Worm (Caenorhabditis elegans): Measurements from ENCODE around the gene ptrg-1.

The ptrg-1 gene

DNA sequence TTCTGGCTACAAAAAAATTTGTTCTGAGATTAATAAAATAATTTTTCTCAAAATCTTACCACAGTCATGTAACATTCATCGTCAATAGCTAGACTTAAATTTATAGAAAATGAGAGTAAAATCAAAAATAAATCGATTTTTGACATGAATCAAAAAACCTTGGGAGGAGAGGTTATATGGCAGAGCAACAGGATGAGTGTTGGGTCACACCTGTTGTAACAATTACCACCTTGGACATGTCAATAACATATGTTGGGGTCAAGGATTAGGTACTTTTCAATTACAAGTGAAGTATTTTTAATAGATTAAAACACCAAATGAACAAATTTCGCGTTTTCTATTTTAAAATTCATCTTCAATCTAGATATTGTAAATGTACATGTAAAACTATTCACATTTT, 47.4 kb upstream of the ptrg-1 start, which contains the start of gene lipl-7:
TSS of gene lipl-7 (minus strand) at position 165 of the 400 bp plus-strand sequence.
- TF ChIP-seq D1046.2 (GFP tag; IDR thresholded peaks at IDR 0.05) (no peak), mxl-3 (GFP tag; optimal IDR thresholded peaks at IDR 0.05) (no peak), jun-1 (tag; optimal IDR thresholded peaks at IDR 0.05) (no peak), madf-5 (GFP tag; IDR thresholded peaks at IDR 0.05) (no peak), zfp-2 (tag; optimal IDR thresholded peaks at IDR 0.05) (no peak), saeg-2 (GFP tag; IDR thresholded peaks at IDR 0.05) (no peak), daf-16 (GFP tag; optimal IDR thresholded peaks at IDR 0.05) (no peak), daf-16 (tag; optimal IDR thresholded peaks at IDR 0.05) (no peak), lir-3 (tag; optimal IDR thresholded peaks at IDR 0.05) (no peak), spr-3 (GFP tag; optimal IDR thresholded peaks at IDR 0.05) (no peak), dmd-6 (GFP tag; IDR thresholded peaks at IDR 0.05) (no peak), set-16 (GFP tag; IDR thresholded peaks at IDR 0.05) (no peak), nhr-102 (tag; optimal IDR thresholded peaks at IDR 0.05) (no peak), F37D6.2 (tag; optimal IDR thresholded peaks at IDR 0.05) (no peak), fos-1 (tag; optimal IDR thresholded peaks at IDR 0.05) (no peak)

DNA sequence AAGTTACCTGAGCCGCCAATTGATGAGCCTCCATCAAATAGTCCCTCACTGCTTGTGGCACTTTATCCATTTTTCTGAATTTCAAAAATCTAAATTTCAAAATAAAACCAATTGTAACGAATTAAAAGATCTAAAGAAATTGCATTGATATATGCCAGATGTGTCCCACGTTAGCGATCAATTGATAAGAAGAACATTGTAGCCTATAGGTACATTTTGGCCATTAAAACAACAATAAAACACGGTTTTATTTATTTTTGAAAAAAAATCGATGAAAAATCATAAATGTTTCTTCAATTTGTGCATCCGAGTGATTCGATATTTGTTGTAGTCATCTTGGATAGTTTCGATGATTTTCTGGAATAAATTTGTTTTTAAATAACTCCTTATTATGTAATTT, 44.8 kb upstream of the ptrg-1 start, which contains the start of gene ech-8:
TSS of gene ech-8 (minus strand) at position 132 of the 400 bp plus-strand sequence.
- TF ChIP-seq lin-38 (GFP tag; IDR thresholded peaks at IDR 0.05) = no peak
- no peak for TF ChIP-seq daf-16 (GFP tag; optimal IDR thresholded peaks at IDR 0.05)
- TF ChIP-seq daf-16 (tag; optimal IDR thresholded peaks at IDR 0.05) = peak; percentile 79
- TF ChIP-seq nhr-28 (tag; optimal IDR thresholded peaks at IDR 0.05) = peak; percentile 84
- TF ChIP-seq nhr-77 (tag; optimal IDR thresholded peaks at IDR 0.05) = peak; percentile 32
- TF ChIP-seq php-3 (GFP tag; IDR thresholded peaks at IDR 0.05) = peak; percentile 88
- TF ChIP-seq dve-1 (tag; optimal IDR thresholded peaks at IDR 0.05; ENCODE audit: insufficient read depth) = peak; percentile 52
- TF ChIP-seq nhr-6 (tag; optimal IDR thresholded peaks at IDR 0.05) = no peak
- TF ChIP-seq tra-1 (GFP tag; IDR thresholded peaks at IDR 0.05) = no peak

DNA sequence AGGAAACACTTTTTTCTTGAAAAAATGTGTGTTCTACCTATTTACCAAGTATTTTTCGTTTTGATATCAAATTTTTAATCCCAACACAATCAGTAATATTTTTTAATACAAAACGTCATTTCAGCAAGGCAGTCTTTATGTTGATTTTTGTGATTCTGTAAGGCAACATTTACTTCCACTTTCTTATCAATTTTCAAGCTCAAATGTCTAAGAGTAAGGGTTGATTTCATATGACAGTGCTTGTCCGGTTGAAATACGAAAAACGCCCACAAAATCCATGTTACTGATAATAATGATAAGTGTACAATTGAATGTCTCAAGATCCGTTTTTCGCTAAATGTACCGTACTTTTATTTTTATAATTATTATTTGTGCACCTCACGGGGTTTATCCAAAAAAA, 41.9 kb upstream of the ptrg-1 start:
- TF ChIP-seq ztf-11 (tag; optimal IDR thresholded peaks at IDR 0.05) (no peak), T20F7.1 (GFP tag; optimal IDR thresholded peaks at IDR 0.05) (no peak), zip-2 (tag; optimal IDR thresholded peaks at IDR 0.05) (no peak), hlh-11 (tag; optimal IDR thresholded peaks at IDR 0.05) (peak; percentile 52), zip-11 (GFP tag; IDR thresholded peaks at IDR 0.05) (no peak), ZK546.5 (tag; optimal IDR thresholded peaks at IDR 0.05) (no peak), nhr-48 (tag; optimal IDR thresholded peaks at IDR 0.05) (no peak), nhr-237 (tag; optimal IDR thresholded peaks at IDR 0.05) (no peak), madf-9 (GFP tag; conservative IDR thresholded peaks at IDR 0.05) (no peak), Y105C5A.15 (GFP tag; IDR thresholded peaks at IDR 0.05) (no peak), aly-2 (tag; optimal IDR thresholded peaks at IDR 0.05) (no peak), daf-16 (GFP tag; optimal IDR thresholded peaks at IDR 0.05) (no peak), daf-16 (tag; optimal IDR thresholded peaks at IDR 0.05) (peak; percentile 60), ceh-20 (GFP tag; IDR thresholded peaks at IDR 0.05) (no peak), dve-1 (tag; optimal IDR thresholded peaks at IDR 0.05; ENCODE audit: insufficient read depth) (peak; percentile 74), gei-8 (GFP tag; optimal IDR thresholded peaks at IDR 0.05) (no peak), lin-1 (GFP tag; IDR thresholded peaks at IDR 0.05) (0 out of 2 replicates have a peak, but pooled peaks have one; percentile 30), dmd-8 (GFP tag; IDR thresholded peaks at IDR 0.05) (no peak), dpl-1 (GFP tag; optimal IDR thresholded peaks at IDR 0.05) (no peak), cey-2 (tag; optimal IDR thresholded peaks at IDR 0.05; ENCODE audit: borderline replicate concordance, insufficient read depth) (no peak), dmd-6 (GFP tag; IDR thresholded peaks at IDR 0.05) (peak; percentile 71), nhr-77 (tag; optimal IDR thresholded peaks at IDR 0.05) (peak; percentile 52), F10B5.3 (tag; optimal IDR thresholded peaks at IDR 0.05) (no peak), F26F4.8 (GFP tag; conservative IDR thresholded peaks at IDR 0.05) (no peak), snpc-1.2 (GFP tag; IDR thresholded peaks at IDR 0.05) (no peak), lin-38 (GFP tag; IDR thresholded peaks at IDR 0.05) (no peak), mdl-1 (tag; optimal IDR thresholded peaks at IDR 0.05) (no peak), lim-7 (GFP tag; IDR thresholded peaks at IDR 0.05) (no peak), ces-1 (GFP tag; optimal IDR thresholded peaks at IDR 0.05) (no peak), mdt-29 (GFP tag; IDR thresholded peaks at IDR 0.05) (no peak), daf-8 (GFP tag; IDR thresholded peaks at IDR 0.05) (no peak), unc-62 (GFP tag; optimal IDR thresholded peaks at IDR 0.05 in 1 of 2) (no peak), unc-62 (tag; optimal IDR thresholded peaks at IDR 0.05) (no peak), nhr-28 (tag; optimal IDR thresholded peaks at IDR 0.05) (peak; percentile 68)
